Worm (Caenorhabditis elegans): ENCODE data around the gene C30A5.10.

Gene C30A5.10

ce11 chrIII:8209775-8210174 lies at the start of gene C30A5.10:
Gene C30A5.10, minus strand, starts transcription at chrIII:8209875.
- no peak for TF ChIP-seq W03F9.2 (tag; optimal IDR thresholded peaks at IDR 0.05)
- no peak for TF ChIP-seq dao-5 (tag; optimal IDR thresholded peaks at IDR 0.05)
- TF ChIP-seq him-1 (tag; optimal IDR thresholded peaks at IDR 0.05): no peak

ce11 chrIII:8258045-8258444 lies 48.4 kb upstream of the C30A5.10 start, which contains the start of gene ncr-2:
Gene ncr-2, plus strand, starts transcription at chrIII:8258345.
- TF ChIP-seq dao-5 (tag; optimal IDR thresholded peaks at IDR 0.05): no peak
- no peak for TF ChIP-seq W03F9.2 (tag; optimal IDR thresholded peaks at IDR 0.05)
- no peak for TF ChIP-seq him-1 (tag; optimal IDR thresholded peaks at IDR 0.05)

- TF ChIP-seq him-1 (tag; optimal IDR thresholded peaks at IDR 0.05) (no peak), W03F9.2 (tag; optimal IDR thresholded peaks at IDR 0.05) (no peak), dao-5 (tag; optimal IDR thresholded peaks at IDR 0.05) (no peak)
Observed at ce11 chrIII:8254938-8255337, 45.3 kb upstream of the C30A5.10 start, which contains the start of gene F09G8.5. Gene F09G8.5, plus strand, starts transcription at chrIII:8254975.

- TF ChIP-seq dao-5 (tag; optimal IDR thresholded peaks at IDR 0.05): no peak
- TF ChIP-seq him-1 (tag; optimal IDR thresholded peaks at IDR 0.05): no peak
- peak; percentile 50 for TF ChIP-seq W03F9.2 (tag; optimal IDR thresholded peaks at IDR 0.05)
Observed at ce11 chrIII:8250007-8250683, 40.5 kb upstream of the C30A5.10 start, which contains the start of gene knl-1. Gene knl-1, plus strand, starts transcription at chrIII:8250632.

- TF ChIP-seq dao-5 (tag; optimal IDR thresholded peaks at IDR 0.05) (no peak), W03F9.2 (tag; optimal IDR thresholded peaks at IDR 0.05) (no peak), him-1 (tag; optimal IDR thresholded peaks at IDR 0.05) (no peak)
Observed at ce11 chrIII:8249381-8249780, 39.7 kb upstream of the C30A5.10 start, which contains the start of the genes C02F5.10 and C02F5.2. Gene C02F5.10, minus strand, starts transcription at chrIII:8249481. Gene C02F5.2, plus strand, starts transcription at chrIII:8249619.

ce11 chrIII:8247051-8247450 lies 37.4 kb upstream of the C30A5.10 start, which contains the start of gene C02F5.13:
Gene C02F5.13, plus strand, starts transcription at chrIII:8247351.
- TF ChIP-seq W03F9.2 (tag; optimal IDR thresholded peaks at IDR 0.05) (no peak), dao-5 (tag; optimal IDR thresholded peaks at IDR 0.05) (no peak), him-1 (tag; optimal IDR thresholded peaks at IDR 0.05) (no peak)

ce11 chrIII:8245591-8245990 lies 35.9 kb upstream of the C30A5.10 start, which contains the start of gene C02F5.3:
Gene C02F5.3, plus strand, starts transcription at chrIII:8245891.
- TF ChIP-seq W03F9.2 (tag; optimal IDR thresholded peaks at IDR 0.05) (no peak), dao-5 (tag; optimal IDR thresholded peaks at IDR 0.05) (no peak), him-1 (tag; optimal IDR thresholded peaks at IDR 0.05) (no peak)

- TF ChIP-seq W03F9.2 (tag; optimal IDR thresholded peaks at IDR 0.05) (no peak), dao-5 (tag; optimal IDR thresholded peaks at IDR 0.05) (no peak), him-1 (tag; optimal IDR thresholded peaks at IDR 0.05) (no peak)
Observed at ce11 chrIII:8244052-8244451, 34.4 kb upstream of the C30A5.10 start, which contains the start of the genes pbs-6 and cids-1. Gene pbs-6, minus strand, starts transcription at chrIII:8244092. Gene cids-1, plus strand, starts transcription at chrIII:8244445.

ce11 chrIII:8242809-8243208 lies 33.1 kb upstream of the C30A5.10 start, which contains the start of gene C02F5.12:
Gene C02F5.12, minus strand, starts transcription at chrIII:8243029.
- TF ChIP-seq W03F9.2 (tag; optimal IDR thresholded peaks at IDR 0.05): no peak
- TF ChIP-seq him-1 (tag; optimal IDR thresholded peaks at IDR 0.05): no peak
- TF ChIP-seq dao-5 (tag; optimal IDR thresholded peaks at IDR 0.05): no peak

- TF ChIP-seq dao-5 (tag; optimal IDR thresholded peaks at IDR 0.05) (no peak), him-1 (tag; optimal IDR thresholded peaks at IDR 0.05) (no peak), W03F9.2 (tag; optimal IDR thresholded peaks at IDR 0.05) (no peak)
Observed at ce11 chrIII:8240948-8241347, 31.3 kb upstream of the C30A5.10 start.

ce11 chrIII:8240247-8240646 lies 30.6 kb upstream of the C30A5.10 start:
- TF ChIP-seq him-1 (tag; optimal IDR thresholded peaks at IDR 0.05) (no peak), W03F9.2 (tag; optimal IDR thresholded peaks at IDR 0.05) (no peak), dao-5 (tag; optimal IDR thresholded peaks at IDR 0.05) (no peak)

- no peak for TF ChIP-seq him-1 (tag; optimal IDR thresholded peaks at IDR 0.05)
- no peak for TF ChIP-seq W03F9.2 (tag; optimal IDR thresholded peaks at IDR 0.05)
- TF ChIP-seq dao-5 (tag; optimal IDR thresholded peaks at IDR 0.05): no peak
Observed at ce11 chrIII:8239325-8239724, 29.6 kb upstream of the C30A5.10 start, which contains the start of gene tsp-1. Gene tsp-1, minus strand, starts transcription at chrIII:8239423.

- TF ChIP-seq W03F9.2 (tag; optimal IDR thresholded peaks at IDR 0.05) (no peak), him-1 (tag; optimal IDR thresholded peaks at IDR 0.05) (no peak), dao-5 (tag; optimal IDR thresholded peaks at IDR 0.05) (no peak)
Observed at ce11 chrIII:8237827-8238226, 28.2 kb upstream of the C30A5.10 start, which contains the start of gene tsp-2. Gene tsp-2, minus strand, starts transcription at chrIII:8237935.

ce11 chrIII:8235880-8236279 lies 26.2 kb upstream of the C30A5.10 start, which contains the start of gene C02F5.5:
Gene C02F5.5, plus strand, starts transcription at chrIII:8236180.
- no peak for TF ChIP-seq him-1 (tag; optimal IDR thresholded peaks at IDR 0.05)
- TF ChIP-seq dao-5 (tag; optimal IDR thresholded peaks at IDR 0.05): no peak
- TF ChIP-seq W03F9.2 (tag; optimal IDR thresholded peaks at IDR 0.05): no peak

All from whole organism, L4/young adult.